Worm (Caenorhabditis elegans): ENCODE results near the gene C36A4.11.
"Not testable (repeated sequence)": the region's sequence is repeated elsewhere in the genome, so short reads cannot be mapped to it uniquely, and the experiment has no call there.

Gene C36A4.11

ce11 chrIII:3834800-3835271 lies 5.5 kb upstream of the C36A4.11 start, which contains the start of gene cyp-25A2 (continued):
- TF ChIP-seq snpc-1.2 (GFP tag; IDR thresholded peaks at IDR 0.05) (no peak), spr-1 (tag; optimal IDR thresholded peaks at IDR 0.05) (no peak), nhr-77 (tag; optimal IDR thresholded peaks at IDR 0.05) (peak; percentile 68), lir-3 (tag; optimal IDR thresholded peaks at IDR 0.05) (no peak), ceh-82 (tag; optimal IDR thresholded peaks at IDR 0.05) (no peak), madf-5 (GFP tag; IDR thresholded peaks at IDR 0.05) (no peak), dve-1 (tag; optimal IDR thresholded peaks at IDR 0.05; ENCODE audit: insufficient read depth) (peak; percentile 76), vab-7 (GFP tag; IDR thresholded peaks at IDR 0.05) (no peak), T26A8.4 (GFP tag; IDR thresholded peaks at IDR 0.05) (no peak), hlh-30 (tag; optimal IDR thresholded peaks at IDR 0.05; ENCODE audit: insufficient read depth) (peak; percentile 8), zip-11 (GFP tag; IDR thresholded peaks at IDR 0.05) (no peak), pqm-1 (tag; optimal IDR thresholded peaks at IDR 0.05) (peak; percentile 86), F37D6.2 (tag; optimal IDR thresholded peaks at IDR 0.05) (no peak), nhr-41 (GFP tag; IDR thresholded peaks at IDR 0.05) (no peak), lin-15B (tag; optimal IDR thresholded peaks at IDR 0.05) (no peak), lsy-2 (tag; optimal IDR thresholded peaks at IDR 0.05) (peak in 1 of 2 experiments; percentile 13), Y105C5A.15 (GFP tag; IDR thresholded peaks at IDR 0.05) (no peak), hlh-11 (tag; optimal IDR thresholded peaks at IDR 0.05) (peak; percentile 69), set-16 (GFP tag; IDR thresholded peaks at IDR 0.05) (no peak), nhr-48 (tag; optimal IDR thresholded peaks at IDR 0.05) (no peak)

- TF ChIP-seq nhr-28 (tag; optimal IDR thresholded peaks at IDR 0.05), result peak; percentile 79
- TF ChIP-seq snpc-1.2 (GFP tag; IDR thresholded peaks at IDR 0.05), result no peak
These were observed 744 bp upstream of the C36A4.11 start, which contains the start of gene cyp-25A3 for ce11 chrIII:3839635-3840034. Gene cyp-25A3, minus strand, starts transcription at chrIII:3839735.

ce11 chrIII:3843514-3843913 lies 3.1 kb downstream of the C36A4.11 start, which contains the start of gene C36A4.4:
Gene C36A4.4, minus strand, starts transcription at chrIII:3843614.
- not testable (repeated sequence) for TF ChIP-seq R02D3.7 (tag; optimal IDR thresholded peaks at IDR 0.05); lir-3 (tag; optimal IDR thresholded peaks at IDR 0.05); tag-97 (GFP tag; IDR thresholded peaks at IDR 0.05)

- peak; percentile 54 for TF ChIP-seq lim-7 (GFP tag; IDR thresholded peaks at IDR 0.05)
- 0 out of 2 replicates have a peak, but pooled peaks have one; percentile 23 for TF ChIP-seq pha-4 (GFP tag; IDR thresholded peaks at IDR 0.05)
- not testable (repeated sequence) for TF ChIP-seq pha-4 (tag; optimal IDR thresholded peaks at IDR 0.05)
- TF ChIP-seq F26F4.8 (GFP tag; conservative IDR thresholded peaks at IDR 0.05), result 0 out of 2 replicates have a peak, but pooled peaks have one; percentile 26
- peak; percentile 57; the same call in 1 of the 2 replicates for TF ChIP-seq dmd-8 (GFP tag; IDR thresholded peaks at IDR 0.05)
- TF ChIP-seq D1046.2 (GFP tag; IDR thresholded peaks at IDR 0.05), result 0 out of 2 replicates have a peak, but pooled peaks have one; percentile 56
- peak; percentile 29; the same call in 1 of the 2 replicates for TF ChIP-seq arid-1 (GFP tag; conservative IDR thresholded peaks at IDR 0.05)
- TF ChIP-seq ctbp-1 (GFP tag; IDR thresholded peaks at IDR 0.05), result 0 out of 2 replicates have a peak, but pooled peaks have one; percentile 20
These were observed 4.4 kb downstream of the C36A4.11 start, which contains the start of gene maph-1.3 for ce11 chrIII:3844746-3845145. Gene maph-1.3, plus strand, starts transcription at chrIII:3844893.

- TF ChIP-seq pha-4 (GFP tag; IDR thresholded peaks at IDR 0.05) (peak; percentile 15; the same call in 1 of the 2 replicates), set-16 (GFP tag; IDR thresholded peaks at IDR 0.05) (peak; percentile 92), egl-43 (GFP tag; IDR thresholded peaks at IDR 0.05) (peak; percentile 32; the same call in 1 of the 2 replicates)
- not testable (repeated sequence) for TF ChIP-seq pha-4 (tag; optimal IDR thresholded peaks at IDR 0.05)
These were observed 5.3 kb downstream of the C36A4.11 start for ce11 chrIII:3845708-3846107.

Measured in whole organism, L4 larva.